Fruit fly (Drosophila melanogaster) whole organism, embryonic: ENCODE results near the gene lark.

Experiments
- CG10209 ChIP-seq: fragments of 200-800 bp; sonication (Bioruptor generic); optimal IDR thresholded peaks from 3 replicates; lab custom pipeline; 2017; ENCODE audit warnings: missing biosample characterization, mild to moderate bottlenecking, missing genetic modification characterization, missing genetic modification reagents
- CG10431 ChIP-seq: fragments of 200-800 bp; sonication (Bioruptor generic); optimal IDR thresholded peaks from 3 replicates; lab custom pipeline; 2018; ENCODE audit warnings: missing biosample characterization, mild to moderate bottlenecking, missing genetic modification characterization
- CG11247 ChIP-seq: fragments of 200-800 bp; sonication (Bioruptor generic); IDR thresholded peaks from 2 replicates; pipeline ENCODE4 v1.3.6; 2022; ENCODE audit warnings: missing biosample characterization, missing genetic modification characterization
- CG11398 ChIP-seq: fragments of 200-800 bp; sonication (Bioruptor generic); optimal IDR thresholded peaks from 2 replicates; lab custom pipeline; 2016; ENCODE audit warnings: missing biosample characterization, missing genetic modification characterization
- CG12659 ChIP-seq: fragments of 200-800 bp; sonication (Bioruptor generic); optimal IDR thresholded peaks from 3 replicates; lab custom pipeline; 2017; ENCODE audit warnings: mild to moderate bottlenecking, missing biosample characterization, missing genetic modification reagents, missing genetic modification characterization
- CG13287 ChIP-seq: fragments of 200-800 bp; sonication (Bioruptor generic); IDR thresholded peaks from 2 replicates; pipeline ENCODE4 v1.3.6; 2022; ENCODE audit warnings: missing biosample characterization, missing genetic modification characterization; ENCODE audit not compliant: partially characterized antibody
- CG16813 ChIP-seq: fragments of 200-800 bp; sonication (Bioruptor generic); IDR thresholded peaks from 3 replicates; pipeline ENCODE4 v1.3.6; 2022; ENCODE audit warnings: missing biosample characterization, missing genetic modification characterization; ENCODE audit not compliant: partially characterized antibody
- CG17802 ChIP-seq: fragments of 200-800 bp; sonication (Bioruptor generic); optimal IDR thresholded peaks from 2 replicates; lab custom pipeline; 2018; ENCODE audit warnings: missing biosample characterization, mild to moderate bottlenecking, missing genetic modification characterization, moderate library complexity
- CG1832 ChIP-seq: fragments of 200-800 bp; sonication (Bioruptor generic); optimal IDR thresholded peaks from 2 replicates; lab custom pipeline; 2017; ENCODE audit warnings: missing biosample characterization, mild to moderate bottlenecking, missing genetic modification characterization, inconsistent platforms
- CG32532 ChIP-seq: fragments of 200-800 bp; sonication (Bioruptor generic); IDR thresholded peaks from 2 replicates; pipeline ENCODE4 v1.3.6; 2022; ENCODE audit warnings: missing biosample characterization, missing genetic modification characterization
- CG34224 ChIP-seq: fragments of 200-800 bp; sonication (Bioruptor generic); IDR thresholded peaks from 3 replicates; pipeline ENCODE4 v1.3.6; 2022; ENCODE audit warnings: missing biosample characterization, missing genetic modification characterization; ENCODE audit not compliant: partially characterized antibody
- CG4707 ChIP-seq: fragments of 200-800 bp; sonication (Bioruptor generic); optimal IDR thresholded peaks from 2 replicates; lab custom pipeline; 2018; ENCODE audit warnings: missing biosample characterization, mild to moderate bottlenecking, missing genetic modification characterization, moderate library complexity
- CG6854 ChIP-seq: fragments of 200-800 bp; sonication (Bioruptor generic); optimal IDR thresholded peaks from 3 replicates; lab custom pipeline; 2017; ENCODE audit warnings: missing biosample characterization, mild to moderate bottlenecking, missing genetic modification characterization
- CG8478 ChIP-seq: fragments of >200 bp; optimal IDR thresholded peaks from 2 replicates; lab custom pipeline; 2018
- CG8765 ChIP-seq: fragments of 200-800 bp; sonication (Bioruptor generic); IDR thresholded peaks from 2 replicates; pipeline ENCODE4 v1.3.6; 2022; ENCODE audit warnings: missing biosample characterization, missing genetic modification characterization
- CoRest ChIP-seq: fragments of 200-800 bp; sonication (Bioruptor generic); optimal IDR thresholded peaks from 3 replicates; lab custom pipeline; 2018; ENCODE audit warnings: missing biosample characterization, mild to moderate bottlenecking, missing genetic modification characterization, moderate library complexity
- D ChIP-seq, 2 experiments: fragments of 200-800 bp in 1 of 2; fragments of >200 bp in 1 of 2; sonication (Bioruptor generic) in 1 of 2; optimal IDR thresholded peaks; 2 replicates in 1 of 2; 3 replicates in 1 of 2; lab custom pipeline; 2017; ENCODE audit warnings: mild to moderate bottlenecking in 1 of 2, missing biosample characterization in 1 of 2, missing genetic modification characterization in 1 of 2, missing genetic modification reagents in 1 of 2
- Dip3 ChIP-seq: fragments of 200-800 bp; sonication (Bioruptor generic); optimal IDR thresholded peaks from 3 replicates; lab custom pipeline; 2016; ENCODE audit warnings: missing biosample characterization, missing genetic modification characterization
- Elba2 ChIP-seq: fragments of 200-800 bp; sonication (Bioruptor generic); optimal IDR thresholded peaks from 3 replicates; lab custom pipeline; 2016; ENCODE audit warnings: missing biosample characterization, missing genetic modification characterization
- GATAe ChIP-seq: fragments of 200-800 bp; sonication (Bioruptor generic); conservative IDR thresholded peaks from 2 replicates; pipeline ENCODE4 v1.3.6; 2022; ENCODE audit warnings: missing biosample characterization, missing genetic modification characterization
- H2.0 ChIP-seq: fragments of 200-800 bp; sonication (Bioruptor generic); IDR thresholded peaks from 2 replicates; pipeline ENCODE4 v1.3.6; 2022; ENCODE audit warnings: missing biosample characterization, missing genetic modification characterization
- Hand ChIP-seq: fragments of 200-800 bp; sonication (Bioruptor generic); optimal IDR thresholded peaks from 2 replicates; lab custom pipeline; 2017; ENCODE audit warnings: mild to moderate bottlenecking, missing biosample characterization, missing genetic modification reagents, missing genetic modification characterization
- Hmx ChIP-seq: fragments of 200-800 bp; sonication (Bioruptor generic); optimal IDR thresholded peaks from 2 replicates; lab custom pipeline; 2016; ENCODE audit warnings: missing biosample characterization, missing genetic modification characterization
- Meics ChIP-seq: fragments of 200-800 bp; sonication (Bioruptor generic); optimal IDR thresholded peaks from 2 replicates; lab custom pipeline; 2017; ENCODE audit warnings: missing biosample characterization, mild to moderate bottlenecking, missing genetic modification characterization
- NC2α ChIP-seq: fragments of 200-800 bp; sonication (Bioruptor generic); optimal IDR thresholded peaks from 2 replicates; lab custom pipeline; 2016; ENCODE audit warnings: missing biosample characterization, missing genetic modification characterization
- NFAT ChIP-seq: fragments of 200-800 bp; sonication (Bioruptor generic); IDR thresholded peaks from 2 replicates; pipeline ENCODE4 v1.3.6; 2022; ENCODE audit warnings: missing biosample characterization, missing genetic modification characterization
- NK7.1 ChIP-seq: fragments of 200-800 bp; sonication (Bioruptor generic); optimal IDR thresholded peaks from 3 replicates; lab custom pipeline; 2016; ENCODE audit warnings: missing biosample characterization, missing genetic modification characterization
- Tbp ChIP-seq: fragments of >200 bp; optimal IDR thresholded peaks from 2 replicates; lab custom pipeline; 2018; ENCODE audit warnings: missing biosample characterization, missing genetic modification characterization
- al ChIP-seq: fragments of 200-800 bp; sonication (Bioruptor generic); IDR thresholded peaks from 2 replicates; pipeline ENCODE4 v1.3.6; 2022; ENCODE audit warnings: missing biosample characterization, missing genetic modification characterization
- ap ChIP-seq: fragments of 200-800 bp; sonication (Bioruptor generic); IDR thresholded peaks from 2 replicates; pipeline ENCODE4 v1.3.6; 2022; ENCODE audit warnings: missing biosample characterization, missing genetic modification characterization
- br ChIP-seq: fragments of >200 bp; optimal IDR thresholded peaks from 2 replicates; lab custom pipeline; 2017
- bsh ChIP-seq, 2 experiments: fragments of 200-800 bp; sonication (Bioruptor generic); optimal IDR thresholded peaks; 2 replicates each; lab custom pipeline; 2017 to 2018; ENCODE audit warnings: mild to moderate bottlenecking in 2 of 2, missing biosample characterization in 2 of 2, missing genetic modification characterization in 2 of 2, moderate library complexity in 1 of 2
- caup ChIP-seq: fragments of 200-800 bp; sonication (Bioruptor generic); optimal IDR thresholded peaks from 3 replicates; lab custom pipeline; 2017; ENCODE audit warnings: missing biosample characterization, mild to moderate bottlenecking, missing genetic modification characterization, moderate library complexity; ENCODE audit not compliant: severe bottlenecking
- cg ChIP-seq: fragments of 200-800 bp; sonication (Bioruptor generic); optimal IDR thresholded peaks from 3 replicates; lab custom pipeline; 2019; ENCODE audit warnings: missing biosample characterization, mild to moderate bottlenecking, missing genetic modification characterization, moderate library complexity
- chinmo ChIP-seq: fragments of 200-800 bp; sonication (Bioruptor generic); IDR thresholded peaks from 4 replicates; pipeline ENCODE4 v1.3.6; 2022; ENCODE audit warnings: missing biosample characterization, missing genetic modification characterization; ENCODE audit not compliant: partially characterized antibody
- dmrt99B ChIP-seq: fragments of 200-800 bp; sonication (Bioruptor generic); optimal IDR thresholded peaks from 2 replicates; lab custom pipeline; 2018; ENCODE audit warnings: missing biosample characterization, mild to moderate bottlenecking, missing genetic modification characterization, moderate library complexity
- gsb ChIP-seq: fragments of 200-800 bp; sonication (Bioruptor generic); IDR thresholded peaks from 2 replicates; pipeline ENCODE4 v1.3.6; 2022; ENCODE audit warnings: missing biosample characterization, missing genetic modification characterization
- nau ChIP-seq: fragments of 200-800 bp; sonication (Bioruptor generic); optimal IDR thresholded peaks from 3 replicates; lab custom pipeline; 2017; ENCODE audit warnings: missing biosample characterization, mild to moderate bottlenecking, missing genetic modification characterization, missing genetic modification reagents
- pnt ChIP-seq: fragments of 200-800 bp; sonication (Bioruptor generic); optimal IDR thresholded peaks from 3 replicates; lab custom pipeline; 2016; ENCODE audit warnings: missing biosample characterization, missing genetic modification characterization
- pum ChIP-seq: fragments of 200-800 bp; sonication (Bioruptor generic); optimal IDR thresholded peaks from 2 replicates; lab custom pipeline; 2016; ENCODE audit warnings: missing biosample characterization, missing genetic modification characterization
- sc ChIP-seq, 3 experiments: fragments of >200 bp in 2 of 3; fragments of 200-800 bp in 1 of 3; sonication (Bioruptor generic) in 1 of 3; optimal IDR thresholded peaks; 2 replicates in 2 of 3; 3 replicates in 1 of 3; lab custom pipeline; 2017; ENCODE audit warnings: mild to moderate bottlenecking in 1 of 3, missing biosample characterization in 1 of 3, missing genetic modification characterization in 1 of 3, missing genetic modification reagents in 1 of 3
- scrt ChIP-seq: fragments of 200-800 bp; sonication (Bioruptor generic); optimal IDR thresholded peaks from 2 replicates; lab custom pipeline; 2018; ENCODE audit warnings: missing biosample characterization, mild to moderate bottlenecking, missing genetic modification characterization, moderate library complexity
- sima ChIP-seq: fragments of 200-800 bp; sonication (Bioruptor generic); optimal IDR thresholded peaks from 2 replicates; lab custom pipeline; 2016; ENCODE audit warnings: missing biosample characterization, missing genetic modification characterization
- sqz ChIP-seq: fragments of 200-800 bp; sonication (Bioruptor generic); optimal IDR thresholded peaks from 3 replicates; lab custom pipeline; 2018; ENCODE audit warnings: missing biosample characterization, mild to moderate bottlenecking, missing genetic modification characterization
- vvl ChIP-seq: fragments of 200-800 bp; sonication (Bioruptor generic); IDR thresholded peaks from 2 replicates; pipeline ENCODE4 v1.3.6; 2022; ENCODE audit warnings: missing biosample characterization, missing genetic modification characterization
- z ChIP-seq: fragments of 200-800 bp; sonication (Bioruptor generic); IDR thresholded peaks from 3 replicates; pipeline ENCODE4 v1.3.6; 2022; ENCODE audit warnings: missing biosample characterization, missing genetic modification characterization
- zfh1 ChIP-seq: fragments of 200-800 bp; sonication (Bioruptor generic); IDR thresholded peaks from 3 replicates; pipeline ENCODE4 v1.3.6; 2022; ENCODE audit warnings: missing biosample characterization, missing genetic modification characterization

The lark gene

dm6 chr3L:7367798-7368678, 29.0 kb downstream of the lark start (continued):
- TF ChIP-seq sqz (GFP tag; lab: Kevin White, UChicago) (peak; percentile 33), vvl (peak; percentile 49), Hand (GFP tag; lab: Kevin White, UChicago) (no peak), CG13287 (GFP tag; lab: Robert Waterston, UW) (0 out of 2 replicates have a peak, but pooled peaks have one; percentile 17), CG11247 (GFP tag; lab: Robert Waterston, UW) (no peak), NFAT (GFP tag; lab: Robert Waterston, UW) (no peak), z (GFP tag; lab: Robert Waterston, UW) (no peak), sima (no peak), Hmx (GFP tag; lab: Kevin White, UChicago) (no peak), ap (GFP tag; lab: Robert Waterston, UW) (no peak), al (GFP tag; lab: Robert Waterston, UW) (no peak; the same call in 1 of the 2 replicates), caup (GFP tag; lab: Kevin White, UChicago) (peak; percentile 17), CG17802 (tag; lab: Kevin White, UChicago) (no peak), CG16813 (GFP tag; lab: Robert Waterston, UW) (peak; percentile 8; the same call in 1 of the 3 replicates), sc (optimal IDR thresholded peaks at IDR 0.05; lab: Kevin White, UChicago) (no peak), sc (GFP tag; optimal IDR thresholded peaks at IDR 0.05; lab: Kevin White, UChicago) (no peak), Elba2 (GFP tag; lab: Kevin White, UChicago) (peak; percentile 93), Meics (peak; percentile 50), CG4707 (GFP tag; lab: Kevin White, UChicago) (no peak), bsh (GFP tag; optimal IDR thresholded peaks at IDR 0.05; lab: Kevin White, UChicago) (peak in 1 of 2 experiments; percentile 37), CG6854 (GFP tag; lab: Kevin White, UChicago) (no peak), cg (peak; percentile 94), CG8478 (lab: Kevin White, UChicago) (no peak), NK7.1 (GFP tag; lab: Kevin White, UChicago) (no peak), Dip3 (GFP tag; lab: Kevin White, UChicago) (no peak), CG11398 (GFP tag; lab: Kevin White, UChicago) (no peak), nau (no peak), CoRest (tag; lab: Kevin White, UChicago) (no peak), br (no peak), pum (GFP tag; lab: Kevin White, UChicago) (no peak), pnt (GFP tag; lab: Kevin White, UChicago) (no peak), CG12659 (GFP tag; lab: Kevin White, UChicago) (peak; percentile 2), CG1832 (GFP tag; lab: Kevin White, UChicago) (no peak), CG10209 (GFP tag; lab: Kevin White, UChicago) (peak; percentile 35), Tbp (no peak), CG34224 (GFP tag; lab: Robert Waterston, UW) (no peak), CG10431 (GFP tag; lab: Kevin White, UChicago) (peak; percentile 1), chinmo (GFP tag; lab: Robert Waterston, UW) (peak; percentile 81; the same call in 2 of the 4 replicates), D (optimal IDR thresholded peaks at IDR 0.05; lab: Kevin White, UChicago) (peak; percentile 84), D (GFP tag; optimal IDR thresholded peaks at IDR 0.05; lab: Kevin White, UChicago) (no peak), CG8765 (GFP tag; lab: Robert Waterston, UW) (no peak), dmrt99B (tag; lab: Kevin White, UChicago) (peak; percentile 27), scrt (no peak), gsb (GFP tag; lab: Robert Waterston, UW) (no peak), CG32532 (GFP tag; lab: Robert Waterston, UW) (peak; percentile 57), GATAe (0 out of 2 replicates have a peak, but pooled peaks have one; percentile 31), NC2α (GFP tag; lab: Kevin White, UChicago) (no peak), zfh1 (GFP tag; lab: Robert Waterston, UW) (peak; percentile 47; the same call in 2 of the 3 replicates), H2.0 (GFP tag; lab: Robert Waterston, UW) (no peak)
